Worm (Caenorhabditis elegans): ENCODE measurements around the gene mup-2.

- TF ChIP-seq hmg-4 (GFP tag; optimal IDR thresholded peaks at IDR 0.05) (no peak), flt-1 (GFP tag; IDR thresholded peaks at IDR 0.05) (no peak)
These were observed 36.5 kb upstream of the mup-2 start, which contains the start of gene asp-14 for ce11 chrX:6446564-6446963.
